Worm (Caenorhabditis elegans) whole organism, L4/young adult: Measurements from ENCODE around the gene unc-68.

Experiments
- W03F9.2 ChIP-seq: fragments of 150-350 bp; optimal IDR thresholded peaks from 2 replicates; lab custom pipeline; 2014; ENCODE audit warnings: missing biosample characterization, missing genetic modification characterization
- him-1 ChIP-seq: sonication (generic microtip); optimal IDR thresholded peaks from 2 replicates; lab custom pipeline; 2016; ENCODE audit warnings: missing genotype, missing genetic modification reagents, missing genetic modification characterization, missing compliant biosample characterization

DNA sequence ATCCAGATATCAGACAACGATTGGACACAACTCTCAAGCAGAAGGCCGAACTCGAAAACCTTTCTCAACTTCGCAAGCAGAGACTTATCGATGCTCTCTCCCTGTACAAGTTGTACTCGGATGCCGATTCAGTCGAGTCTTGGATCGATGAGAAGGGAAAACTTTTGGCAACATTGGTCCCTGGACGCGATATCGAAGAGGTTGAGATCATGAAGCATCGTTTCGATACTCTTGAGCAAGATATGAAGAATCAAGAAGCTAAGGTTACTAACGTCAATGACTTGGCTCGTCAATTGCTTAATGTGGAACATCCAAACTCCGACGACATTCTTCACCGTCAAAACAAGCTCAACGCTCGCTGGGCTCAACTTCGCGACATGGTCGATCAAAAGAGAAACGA lies 43.8 kb downstream of the unc-68 start:
- no peak for TF ChIP-seq him-1 (tag; lab: Kevin White, UChicago)
- TF ChIP-seq W03F9.2 = no peak
